Fruit fly (Drosophila melanogaster) whole organism, wandering third instar larva: ENCODE results near the gene CG7275.

ENCODE experiments used
- Abd-B ChIP-seq: fragments of >200 bp; optimal IDR thresholded peaks from 2 replicates; lab custom pipeline; 2017; ENCODE audit warnings: missing biosample characterization, missing genetic modification characterization
- GATAd ChIP-seq: sonication (Bioruptor generic); optimal IDR thresholded peaks from 2 replicates; lab custom pipeline; 2016; ENCODE audit warnings: missing biosample characterization, missing genetic modification characterization
- HLH106 ChIP-seq: fragments of 200-800 bp; optimal IDR thresholded peaks from 3 replicates; lab custom pipeline; 2019; ENCODE audit warnings: missing biosample characterization, mild to moderate bottlenecking, missing genetic modification characterization, moderate library complexity
- Myc ChIP-seq: fragments of >200 bp; optimal IDR thresholded peaks from 2 replicates; lab custom pipeline; 2017
- OdsH ChIP-seq: fragments of 200-800 bp; sonication (Bioruptor generic); optimal IDR thresholded peaks from 2 replicates; lab custom pipeline; 2016; ENCODE audit warnings: missing biosample characterization, mild to moderate bottlenecking, missing genetic modification characterization
- brk ChIP-seq: fragments of 200-800 bp; sonication (Bioruptor generic); optimal IDR thresholded peaks from 2 replicates; lab custom pipeline; 2016; ENCODE audit warnings: missing biosample characterization, mild to moderate bottlenecking, missing genetic modification characterization
- dsf ChIP-seq: sonication (Bioruptor generic); optimal IDR thresholded peaks from 2 replicates; lab custom pipeline; 2016; ENCODE audit warnings: missing biosample characterization, missing genetic modification characterization, borderline replicate concordance
- rgr ChIP-seq: fragments of 200-800 bp; sonication (Bioruptor generic); optimal IDR thresholded peaks from 3 replicates; lab custom pipeline; 2016; ENCODE audit warnings: missing biosample characterization, mild to moderate bottlenecking, missing genetic modification characterization
- tai ChIP-seq: sonication (Bioruptor generic); optimal IDR thresholded peaks from 2 replicates; lab custom pipeline; 2016; ENCODE audit warnings: missing biosample characterization, missing genetic modification characterization
- usp ChIP-seq: fragments of >200 bp; optimal IDR thresholded peaks from 2 replicates; lab custom pipeline; 2017; ENCODE audit warnings: missing biosample characterization, missing genetic modification characterization

DNA sequence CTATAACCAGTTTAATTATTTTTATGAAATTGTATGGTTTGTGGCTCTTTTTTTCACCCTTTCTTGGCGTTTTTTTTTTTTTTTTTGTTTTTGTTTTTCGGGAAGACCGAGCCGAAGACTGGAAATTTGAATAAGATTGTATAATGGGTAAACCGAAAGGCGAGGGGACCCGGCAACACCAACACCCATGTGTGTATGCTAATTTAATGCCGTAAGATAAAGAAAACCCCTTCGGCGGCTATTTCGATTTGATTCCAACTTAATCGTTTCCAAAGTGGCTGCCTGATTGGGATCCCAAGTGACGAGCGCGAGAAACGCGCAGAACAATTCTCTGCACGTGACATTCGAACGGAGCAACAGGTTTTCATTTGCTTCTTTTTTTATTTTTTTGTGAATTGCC is 44.7 kb downstream of the CG7275 start:
- TF ChIP-seq Myc (no peak), rgr (GFP tag; lab: Kevin White, UChicago) (no peak), usp (GFP tag; lab: Kevin White, UChicago) (no peak), HLH106 (tag; lab: Kevin White, UChicago) (no peak), tai (GFP tag; lab: Kevin White, UChicago) (no peak), brk (GFP tag; lab: Kevin White, UChicago) (no peak), dsf (GFP tag; lab: Kevin White, UChicago) (no peak), Abd-B (GFP tag; lab: Kevin White, UChicago) (no peak), OdsH (GFP tag; lab: Kevin White, UChicago) (no peak), GATAd (GFP tag; lab: Kevin White, UChicago) (no peak)
